Worm (Caenorhabditis elegans) whole organism, L4/young adult: ENCODE measurements around the gene C25E10.16.

Experiments used
- W03F9.2 ChIP-seq: fragments of 150-350 bp; optimal IDR thresholded peaks from 2 replicates; lab custom pipeline; 2014; ENCODE audit warnings: missing biosample characterization, missing genetic modification characterization
- dao-5 ChIP-seq: sonication (generic microtip); optimal IDR thresholded peaks from 2 replicates; lab custom pipeline; 2016; ENCODE audit warnings: missing genotype, missing genetic modification characterization, moderate library complexity, missing compliant biosample characterization
- him-1 ChIP-seq: sonication (generic microtip); optimal IDR thresholded peaks from 2 replicates; lab custom pipeline; 2016; ENCODE audit warnings: missing genotype, missing genetic modification reagents, missing genetic modification characterization, missing compliant biosample characterization

- TF ChIP-seq dao-5: no peak
- TF ChIP-seq W03F9.2 (tag; lab: Kevin White, UChicago): no peak
- no peak for TF ChIP-seq him-1 (tag; lab: Kevin White, UChicago)
Observed at ce11 chrV:9076273-9076672, 16.9 kb upstream of the C25E10.16 start, which contains the start of gene T27E4.7.
